Worm (Caenorhabditis elegans): ENCODE results near the gene T25D10.1.

DNA sequence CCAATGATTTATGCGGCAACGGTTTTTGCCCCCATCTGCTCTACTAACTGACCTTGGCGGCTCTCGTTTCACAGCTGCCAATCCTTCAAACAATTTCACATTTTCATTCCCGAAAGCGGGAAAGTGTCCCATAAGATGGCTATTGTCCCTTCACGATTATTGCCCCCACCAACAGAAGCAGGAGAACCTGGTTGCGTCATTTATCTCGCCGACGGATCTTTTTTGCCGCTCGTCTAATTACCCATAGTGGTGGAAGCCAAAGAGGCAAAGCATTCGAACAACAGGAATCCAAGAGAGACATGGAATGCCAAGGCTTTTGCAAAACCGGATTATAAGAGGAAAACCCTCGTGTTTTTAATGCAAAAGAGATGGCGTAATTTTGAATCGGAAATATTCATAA is 5.9 kb downstream of the T25D10.1 start:
- TF ChIP-seq flt-1 (GFP tag; IDR thresholded peaks at IDR 0.05) (no peak), cog-1 (tag; optimal IDR thresholded peaks at IDR 0.05) (no peak)
